Fruit fly (Drosophila melanogaster) whole organism, embryonic: ENCODE results near the gene UQCR-Q.

Source experiments
- Abd-B ChIP-seq: fragments of 200-800 bp; sonication (Bioruptor generic); optimal IDR thresholded peaks from 2 replicates; lab custom pipeline; 2018; ENCODE audit warnings: missing biosample characterization, mild to moderate bottlenecking, missing genetic modification characterization, moderate library complexity
- Asciz ChIP-seq: fragments of 200-800 bp; sonication (Bioruptor generic); optimal IDR thresholded peaks from 2 replicates; lab custom pipeline; 2017; ENCODE audit warnings: missing biosample characterization, mild to moderate bottlenecking, missing genetic modification characterization, missing genetic modification reagents
- Bteb2 ChIP-seq: fragments of 200-800 bp; sonication (Bioruptor generic); optimal IDR thresholded peaks from 2 replicates; lab custom pipeline; 2016; ENCODE audit warnings: missing biosample characterization, missing genetic modification characterization
- CG12104 ChIP-seq: fragments of 200-800 bp; sonication (Bioruptor generic); optimal IDR thresholded peaks from 3 replicates; lab custom pipeline; 2016; ENCODE audit warnings: missing biosample characterization, missing genetic modification characterization
- CG14441 ChIP-seq: fragments of 200-800 bp; sonication (Bioruptor generic); IDR thresholded peaks from 2 replicates; pipeline ENCODE4 v1.3.6; 2022; ENCODE audit warnings: missing biosample characterization, missing genetic modification characterization
- CG15514 ChIP-seq: fragments of 200-800 bp; sonication (Bioruptor generic); optimal IDR thresholded peaks from 3 replicates; lab custom pipeline; 2017; ENCODE audit warnings: missing biosample characterization, missing genetic modification characterization, mild to moderate bottlenecking, moderate library complexity, missing genetic modification reagents
- CG17361 ChIP-seq: fragments of 200-800 bp; sonication (Bioruptor generic); IDR thresholded peaks from 3 replicates; pipeline ENCODE4 v1.3.6; 2022; ENCODE audit warnings: missing biosample characterization, missing genetic modification characterization
- CG18262 ChIP-seq: fragments of 200-800 bp; optimal IDR thresholded peaks from 3 replicates; lab custom pipeline; 2019; ENCODE audit warnings: missing biosample characterization, mild to moderate bottlenecking, missing genetic modification characterization, moderate library complexity
- CG2129 ChIP-seq: fragments of 200-800 bp; sonication (Bioruptor generic); IDR thresholded peaks from 2 replicates; pipeline ENCODE4 v1.3.6; 2022; ENCODE audit warnings: missing biosample characterization, missing genetic modification characterization; ENCODE audit not compliant: partially characterized antibody
- CG3163 ChIP-seq: fragments of 200-800 bp; sonication (Bioruptor generic); optimal IDR thresholded peaks from 3 replicates; lab custom pipeline; 2016; ENCODE audit warnings: missing biosample characterization, missing genetic modification characterization
- CG32772 ChIP-seq: fragments of 200-800 bp; sonication (Bioruptor generic); IDR thresholded peaks from 2 replicates; pipeline ENCODE4 v1.3.6; 2022; ENCODE audit warnings: missing biosample characterization, missing genetic modification characterization
- CG34376 ChIP-seq: fragments of 200-800 bp; sonication (Bioruptor generic); optimal IDR thresholded peaks from 2 replicates; lab custom pipeline; 2018; ENCODE audit warnings: missing biosample characterization, mild to moderate bottlenecking, missing genetic modification characterization
- CG8089 ChIP-seq: fragments of 200-800 bp; sonication (Bioruptor generic); optimal IDR thresholded peaks from 3 replicates; lab custom pipeline; 2016; ENCODE audit warnings: missing biosample characterization, missing genetic modification characterization
- CG8944 ChIP-seq: fragments of 200-800 bp; sonication (Bioruptor generic); optimal IDR thresholded peaks from 3 replicates; lab custom pipeline; 2016; ENCODE audit warnings: missing biosample characterization, missing genetic modification characterization
- CG9797 ChIP-seq: fragments of 200-800 bp; sonication (Bioruptor generic); optimal IDR thresholded peaks from 3 replicates; lab custom pipeline; 2018; ENCODE audit warnings: missing biosample characterization, mild to moderate bottlenecking, missing genetic modification characterization
- CHES-1-like ChIP-seq: fragments of 200-800 bp; sonication (Bioruptor generic); optimal IDR thresholded peaks from 2 replicates; lab custom pipeline; 2016; ENCODE audit warnings: missing biosample characterization, missing genetic modification characterization
- Dip2 ChIP-seq: fragments of 200-800 bp; sonication (Bioruptor generic); IDR thresholded peaks from 2 replicates; pipeline ENCODE4 v1.3.6; 2022; ENCODE audit warnings: missing biosample characterization, missing genetic modification characterization
- ERR ChIP-seq: fragments of 200-800 bp; sonication (Bioruptor generic); optimal IDR thresholded peaks from 2 replicates; lab custom pipeline; 2016; ENCODE audit warnings: missing biosample characterization, missing genetic modification characterization
- Hand ChIP-seq: fragments of 200-800 bp; sonication (Bioruptor generic); optimal IDR thresholded peaks from 2 replicates; lab custom pipeline; 2017; ENCODE audit warnings: mild to moderate bottlenecking, missing biosample characterization, missing genetic modification reagents, missing genetic modification characterization
- Hey ChIP-seq: fragments of 200-800 bp; sonication (Bioruptor generic); optimal IDR thresholded peaks from 3 replicates; lab custom pipeline; 2018; ENCODE audit warnings: missing biosample characterization, mild to moderate bottlenecking, missing genetic modification characterization
- HmgZ ChIP-seq: fragments of 200-800 bp; sonication (Bioruptor generic); optimal IDR thresholded peaks from 2 replicates; lab custom pipeline; 2018; ENCODE audit warnings: missing biosample characterization, mild to moderate bottlenecking, missing genetic modification characterization
- Hsf ChIP-seq: fragments of 200-800 bp; sonication (Bioruptor generic); optimal IDR thresholded peaks from 3 replicates; lab custom pipeline; 2016; ENCODE audit warnings: missing biosample characterization, missing genetic modification characterization
- NfI ChIP-seq: fragments of 200-800 bp; sonication (Bioruptor generic); optimal IDR thresholded peaks from 3 replicates; lab custom pipeline; 2018; ENCODE audit warnings: missing biosample characterization, mild to moderate bottlenecking, missing genetic modification characterization, moderate library complexity
- Oaz ChIP-seq: fragments of 200-800 bp; sonication (Bioruptor generic); IDR thresholded peaks from 2 replicates; pipeline ENCODE4 v1.3.6; 2022; ENCODE audit warnings: missing biosample characterization, missing genetic modification characterization
- Oli ChIP-seq: fragments of 200-800 bp; sonication (Bioruptor generic); optimal IDR thresholded peaks from 2 replicates; lab custom pipeline; 2018; ENCODE audit warnings: missing biosample characterization, mild to moderate bottlenecking, missing genetic modification characterization, moderate library complexity
- Taf1 ChIP-seq: fragments of 200-800 bp; sonication (Bioruptor generic); IDR thresholded peaks from 2 replicates; pipeline ENCODE4 v1.3.6; 2022; ENCODE audit warnings: missing biosample characterization, missing genetic modification characterization
- Vsx1 ChIP-seq: fragments of 200-800 bp; sonication (Bioruptor generic); optimal IDR thresholded peaks from 2 replicates; lab custom pipeline; 2017; ENCODE audit warnings: missing biosample characterization, mild to moderate bottlenecking, missing genetic modification characterization, missing genetic modification reagents
- Xrp1 ChIP-seq: fragments of 200-800 bp; sonication (Bioruptor generic); IDR thresholded peaks from 2 replicates; pipeline ENCODE4 v1.3.6; 2022; ENCODE audit warnings: missing biosample characterization, missing genetic modification characterization
- az2 ChIP-seq: fragments of 200-800 bp; sonication (Bioruptor generic); optimal IDR thresholded peaks from 3 replicates; lab custom pipeline; 2016; ENCODE audit warnings: missing biosample characterization, missing genetic modification characterization
- bbx ChIP-seq: fragments of 200-800 bp; sonication (Bioruptor generic); IDR thresholded peaks from 2 replicates; pipeline ENCODE4 v1.3.6; 2022; ENCODE audit warnings: missing biosample characterization, missing genetic modification characterization; ENCODE audit not compliant: partially characterized antibody
- caup ChIP-seq: fragments of 200-800 bp; sonication (Bioruptor generic); optimal IDR thresholded peaks from 3 replicates; lab custom pipeline; 2017; ENCODE audit warnings: missing biosample characterization, mild to moderate bottlenecking, missing genetic modification characterization, moderate library complexity; ENCODE audit not compliant: severe bottlenecking
- crol ChIP-seq: fragments of 200-800 bp; sonication (Bioruptor generic); IDR thresholded peaks from 2 replicates; pipeline ENCODE4 v1.3.6; 2022; ENCODE audit warnings: missing biosample characterization, missing genetic modification characterization
- cwo ChIP-seq: fragments of 200-800 bp; sonication (Bioruptor generic); optimal IDR thresholded peaks from 3 replicates; lab custom pipeline; 2017; ENCODE audit warnings: missing biosample characterization, missing genetic modification characterization, mild to moderate bottlenecking, moderate library complexity, missing genetic modification reagents
- dati ChIP-seq: fragments of 200-800 bp; sonication (Bioruptor generic); IDR thresholded peaks from 2 replicates; pipeline ENCODE4 v1.3.6; 2022; ENCODE audit warnings: missing biosample characterization, missing genetic modification characterization
- esg ChIP-seq: fragments of 200-800 bp; sonication (Bioruptor generic); conservative IDR thresholded peaks from 2 replicates; pipeline ENCODE4 v1.3.6; 2022; ENCODE audit warnings: missing biosample characterization, missing genetic modification characterization
- lab ChIP-seq: fragments of 200-800 bp; sonication (Bioruptor generic); optimal IDR thresholded peaks from 3 replicates; lab custom pipeline; 2017; ENCODE audit warnings: missing biosample characterization, missing genetic modification characterization, mild to moderate bottlenecking, moderate library complexity, missing genetic modification reagents
- nerfin-2 ChIP-seq: fragments of 200-800 bp; sonication (Bioruptor generic); IDR thresholded peaks from 2 replicates; pipeline ENCODE4 v1.3.6; 2022; ENCODE audit warnings: missing biosample characterization, missing genetic modification characterization; ENCODE audit not compliant: partially characterized antibody
- onecut ChIP-seq: fragments of 200-800 bp; sonication (Bioruptor generic); IDR thresholded peaks from 2 replicates; pipeline ENCODE4 v1.3.6; 2022; ENCODE audit warnings: missing biosample characterization, missing genetic modification characterization
- pita ChIP-seq: fragments of 200-800 bp; sonication (Bioruptor generic); optimal IDR thresholded peaks from 2 replicates; lab custom pipeline; 2017; ENCODE audit warnings: missing biosample characterization, mild to moderate bottlenecking, missing genetic modification characterization
- salm ChIP-seq: fragments of 200-800 bp; sonication (Bioruptor generic); optimal IDR thresholded peaks from 2 replicates; lab custom pipeline; 2018; ENCODE audit warnings: missing biosample characterization, mild to moderate bottlenecking, missing genetic modification characterization
- sc ChIP-seq, 3 experiments: fragments of >200 bp in 2 of 3; fragments of 200-800 bp in 1 of 3; sonication (Bioruptor generic) in 1 of 3; optimal IDR thresholded peaks; 2 replicates in 2 of 3; 3 replicates in 1 of 3; lab custom pipeline; 2017; ENCODE audit warnings: mild to moderate bottlenecking in 1 of 3, missing biosample characterization in 1 of 3, missing genetic modification characterization in 1 of 3, missing genetic modification reagents in 1 of 3
- so ChIP-seq: fragments of 200-800 bp; sonication (Bioruptor generic); IDR thresholded peaks from 3 replicates; pipeline ENCODE4 v1.3.6; 2022; ENCODE audit warnings: missing biosample characterization, missing genetic modification characterization
- sqz ChIP-seq: fragments of 200-800 bp; sonication (Bioruptor generic); optimal IDR thresholded peaks from 3 replicates; lab custom pipeline; 2018; ENCODE audit warnings: missing biosample characterization, mild to moderate bottlenecking, missing genetic modification characterization
- stwl ChIP-seq: fragments of 200-800 bp; sonication (Bioruptor generic); optimal IDR thresholded peaks from 3 replicates; lab custom pipeline; 2018; ENCODE audit warnings: missing biosample characterization, mild to moderate bottlenecking, missing genetic modification characterization, moderate library complexity
- toy ChIP-seq: fragments of 200-800 bp; sonication (Bioruptor generic); IDR thresholded peaks from 2 replicates; pipeline ENCODE4 v1.3.6; 2022; ENCODE audit warnings: missing biosample characterization, missing genetic modification characterization
- trh ChIP-seq: fragments of 200-800 bp; sonication (Bioruptor generic); optimal IDR thresholded peaks from 2 replicates; lab custom pipeline; 2016; ENCODE audit warnings: missing biosample characterization, missing genetic modification characterization
- unc-4 ChIP-seq: fragments of 200-800 bp; sonication (Bioruptor generic); IDR thresholded peaks from 2 replicates; pipeline ENCODE4 v1.3.6; 2022; ENCODE audit warnings: missing biosample characterization, missing genetic modification characterization; ENCODE audit not compliant: partially characterized antibody
- wor ChIP-seq: fragments of 200-800 bp; sonication (Bioruptor generic); IDR thresholded peaks from 2 replicates; pipeline ENCODE4 v1.3.6; 2022; ENCODE audit warnings: missing biosample characterization, missing genetic modification characterization
- zfh2 ChIP-seq: fragments of 200-800 bp; sonication (Bioruptor generic); optimal IDR thresholded peaks from 2 replicates; lab custom pipeline; 2016; ENCODE audit warnings: missing biosample characterization, missing genetic modification characterization

Gene UQCR-Q

dm6 chr3L:17425132-17425713, 49.3 kb upstream of the UQCR-Q start, which contains the start of the genes Sec3 and COX7B (continued):
- TF ChIP-seq ERR (GFP tag; lab: Kevin White, UChicago): peak; percentile 29
- no peak for TF ChIP-seq CG32772
- peak; percentile 59 for TF ChIP-seq zfh2 (GFP tag; lab: Kevin White, UChicago)
- TF ChIP-seq wor (GFP tag; lab: Robert Waterston, UW): no peak
- TF ChIP-seq Xrp1 (GFP tag; lab: Robert Waterston, UW): peak; percentile 80
- TF ChIP-seq salm (tag; lab: Kevin White, UChicago): peak; percentile 30
- TF ChIP-seq sqz (GFP tag; lab: Kevin White, UChicago): no peak
- peak; percentile 38; the same call in 1 of the 2 replicates for TF ChIP-seq esg (GFP tag; lab: Robert Waterston, UW)
- peak; percentile 95 for TF ChIP-seq unc-4 (GFP tag; lab: Robert Waterston, UW)
- TF ChIP-seq toy (GFP tag; lab: Robert Waterston, UW): no peak
- peak; percentile 39 for TF ChIP-seq Vsx1
- no peak for TF ChIP-seq Dip2
- TF ChIP-seq Asciz: no peak
- peak; percentile 70 for TF ChIP-seq CG15514 (GFP tag; lab: Kevin White, UChicago)
- peak; percentile 78 for TF ChIP-seq CG34376
- no peak for TF ChIP-seq sc (optimal IDR thresholded peaks at IDR 0.05; lab: Kevin White, UChicago)
- TF ChIP-seq sc (GFP tag; optimal IDR thresholded peaks at IDR 0.05; lab: Kevin White, UChicago): no peak
- peak; percentile 68 for TF ChIP-seq Hsf (GFP tag; lab: Kevin White, UChicago)
- no peak for TF ChIP-seq dati (GFP tag; lab: Robert Waterston, UW)
- TF ChIP-seq so (GFP tag; lab: Robert Waterston, UW): no peak
- TF ChIP-seq Taf1 (GFP tag; lab: Robert Waterston, UW): peak; percentile 57; the same call in 1 of the 2 replicates
- peak; percentile 71 for TF ChIP-seq az2
- TF ChIP-seq onecut: peak; percentile 11; the same call in 1 of the 2 replicates
- TF ChIP-seq crol: no peak
- TF ChIP-seq HmgZ (tag; lab: Kevin White, UChicago): peak; percentile 83
- TF ChIP-seq CG2129 (GFP tag; lab: Robert Waterston, UW): peak; percentile 92
- TF ChIP-seq CG17361: peak; percentile 72; the same call in 2 of the 3 replicates
- peak; percentile 38 for TF ChIP-seq CHES-1-like (GFP tag; lab: Kevin White, UChicago)
- TF ChIP-seq caup (GFP tag; lab: Kevin White, UChicago): peak; percentile 53
- peak; percentile 53 for TF ChIP-seq Bteb2 (GFP tag; lab: Kevin White, UChicago)
- peak; percentile 90 for TF ChIP-seq CG9797
- no peak for TF ChIP-seq CG8944 (GFP tag; lab: Kevin White, UChicago)
- no peak for TF ChIP-seq CG3163 (GFP tag; lab: Kevin White, UChicago)
- peak; percentile 61 for TF ChIP-seq NfI
- peak; percentile 25 for TF ChIP-seq trh (GFP tag; lab: Kevin White, UChicago)
- TF ChIP-seq CG8089 (GFP tag; lab: Kevin White, UChicago): no peak
- TF ChIP-seq nerfin-2 (GFP tag; lab: Robert Waterston, UW): peak; percentile 79
- peak; percentile 62 for TF ChIP-seq lab (GFP tag; lab: Kevin White, UChicago)
- TF ChIP-seq CG12104: peak; percentile 47
- TF ChIP-seq bbx (GFP tag; lab: Robert Waterston, UW): peak; percentile 87
- TF ChIP-seq Oli: peak; percentile 44
- TF ChIP-seq CG14441 (GFP tag; lab: Robert Waterston, UW): peak; percentile 50; the same call in 1 of the 2 replicates
- no peak for TF ChIP-seq pita (GFP tag; lab: Kevin White, UChicago)
- peak; percentile 25 for TF ChIP-seq cwo (GFP tag; lab: Kevin White, UChicago)
- no peak for TF ChIP-seq Hand (GFP tag; lab: Kevin White, UChicago)
- TF ChIP-seq Oaz (GFP tag; lab: Robert Waterston, UW): no peak
- TF ChIP-seq Hey (tag; lab: Kevin White, UChicago): no peak
- TF ChIP-seq CG18262: peak; percentile 60
- TF ChIP-seq stwl (tag; lab: Kevin White, UChicago): peak; percentile 45
- peak; percentile 62 for TF ChIP-seq Abd-B (GFP tag; lab: Kevin White, UChicago)
